Worm (Caenorhabditis elegans) whole organism, L1 larva: ENCODE results near the gene K10H10.9.

ENCODE experiments used
- C16A3.4 ChIP-seq: fragments of 150-350 bp; optimal IDR thresholded peaks from 2 replicates; lab custom pipeline; 2014; ENCODE audit warnings: missing biosample characterization, missing genetic modification characterization
- C34B4.2 ChIP-seq: sonication (generic microtip); optimal IDR thresholded peaks from 2 replicates; lab custom pipeline; 2017; ENCODE audit warnings: mild to moderate bottlenecking, missing genetic modification characterization, missing compliant biosample characterization
- F16B12.6 ChIP-seq: fragments of 150-350 bp; optimal IDR thresholded peaks from 2 replicates; lab custom pipeline; 2014; ENCODE audit warnings: missing biosample characterization, missing genetic modification characterization
- aha-1 ChIP-seq: fragments of 150-350 bp; optimal IDR thresholded peaks from 2 replicates; lab custom pipeline; 2014; ENCODE audit warnings: missing biosample characterization, missing genetic modification characterization
- aly-2 ChIP-seq: fragments of 150-350 bp; optimal IDR thresholded peaks from 2 replicates; lab custom pipeline; 2014; ENCODE audit warnings: missing biosample characterization, missing genetic modification characterization
- blmp-1 ChIP-seq: fragments of 150-350 bp; optimal IDR thresholded peaks from 2 replicates; lab custom pipeline; 2014; ENCODE audit warnings: missing biosample characterization, missing genetic modification characterization
- ceh-82 ChIP-seq, 3 experiments: fragments of 150-350 bp in 1 of 3; sonication (generic microtip) in 2 of 3; optimal IDR thresholded peaks; 2 replicates each; lab custom pipeline; 2014 to 2017; ENCODE audit warnings: missing biosample characterization in 3 of 3, missing genetic modification characterization in 3 of 3
- ceh-90 ChIP-seq: sonication (generic microtip); optimal IDR thresholded peaks from 2 replicates; lab custom pipeline; 2016; ENCODE audit warnings: missing genetic modification characterization, missing compliant biosample characterization
- ces-1 ChIP-seq: fragments of 150-350 bp; optimal IDR thresholded peaks from 2 replicates; lab custom pipeline; 2014; ENCODE audit warnings: missing biosample characterization, missing genetic modification reagents, missing genetic modification characterization
- dpl-1 ChIP-seq, 3 experiments: fragments of 150-350 bp in 2 of 3; sonication (generic microtip) in 1 of 3; optimal IDR thresholded peaks; 2 replicates each; lab custom pipeline; 2014 to 2017; ENCODE audit warnings: missing biosample characterization in 3 of 3, missing genetic modification characterization in 3 of 3, missing genetic modification reagents in 3 of 3
- efl-1 ChIP-seq, 4 experiments: fragments of 150-350 bp; optimal IDR thresholded peaks in 3 of 4; peaks in 1 of 4; 1 replicate in 1 of 4; 2 replicates in 3 of 4; lab custom pipeline; 2014; ENCODE audit warnings: missing biosample characterization in 2 of 4, missing genetic modification characterization in 2 of 4, missing genetic modification reagents in 2 of 4
- efl-3 ChIP-seq: fragments of 200-800 bp; sonication (Bioruptor generic); optimal IDR thresholded peaks from 2 replicates; lab custom pipeline; 2018; ENCODE audit warnings: mild to moderate bottlenecking, missing genetic modification characterization, missing compliant biosample characterization
- egl-13 ChIP-seq: sonication (generic microtip); optimal IDR thresholded peaks from 2 replicates; lab custom pipeline; 2016; ENCODE audit warnings: missing genotype, missing genetic modification reagents, missing genetic modification characterization, missing compliant biosample characterization
- elt-3 ChIP-seq, 6 experiments: fragments of 150-350 bp in 1 of 6; sonication (generic microtip); optimal IDR thresholded peaks; 2 replicates each; lab custom pipeline; 2017 to 2018; ENCODE audit warnings: missing biosample characterization in 6 of 6, missing genetic modification characterization in 6 of 6, inconsistent platforms in 1 of 6
- fkh-10 ChIP-seq: sonication (generic microtip); optimal IDR thresholded peaks from 2 replicates; lab custom pipeline; 2017; ENCODE audit warnings: missing biosample characterization, missing genetic modification reagents, missing genetic modification characterization
- fkh-8 ChIP-seq: sonication (generic microtip); optimal IDR thresholded peaks from 2 replicates; lab custom pipeline; 2016; ENCODE audit warnings: mild to moderate bottlenecking, missing genetic modification characterization, missing compliant biosample characterization
- fos-1 ChIP-seq: fragments of 150-350 bp; optimal IDR thresholded peaks from 2 replicates; lab custom pipeline; 2014; ENCODE audit warnings: missing biosample characterization, missing genetic modification characterization
- grh-1 ChIP-seq: fragments of 200-800 bp; sonication (Bioruptor generic); IDR thresholded peaks from 2 replicates; pipeline ENCODE4 v1.3.6; 2022; ENCODE audit warnings: missing genetic modification reagents, missing genetic modification characterization, missing compliant biosample characterization
- isw-1 ChIP-seq: fragments of 200-800 bp; sonication (Bioruptor generic); IDR thresholded peaks from 2 replicates; pipeline ENCODE4 v1.3.6; 2022; ENCODE audit warnings: missing genetic modification characterization, missing compliant biosample characterization
- lin-14 ChIP-seq: fragments of 200-800 bp; sonication (Bioruptor generic); optimal IDR thresholded peaks from 2 replicates; lab custom pipeline; 2018; ENCODE audit warnings: mild to moderate bottlenecking, missing genetic modification characterization, moderate library complexity, missing compliant biosample characterization
- lin-15B ChIP-seq: fragments of 150-350 bp; sonication (generic microtip); optimal IDR thresholded peaks from 3 replicates; lab custom pipeline; 2014; ENCODE audit warnings: missing biosample characterization, missing genetic modification characterization
- lin-35 ChIP-seq, 2 experiments: fragments of 150-350 bp; optimal IDR thresholded peaks; 2 replicates each; lab custom pipeline; 2014; ENCODE audit warnings: missing biosample characterization in 2 of 2, missing genetic modification characterization in 2 of 2, missing genetic modification reagents in 2 of 2
- lir-3 ChIP-seq: sonication (generic microtip); optimal IDR thresholded peaks from 2 replicates; lab custom pipeline; 2016; ENCODE audit warnings: mild to moderate bottlenecking, missing genetic modification characterization, moderate library complexity, missing compliant biosample characterization; ENCODE audit not compliant: poor library complexity
- lsy-2 ChIP-seq, 2 experiments: fragments of 150-350 bp; optimal IDR thresholded peaks; 2 replicates each; lab custom pipeline; 2014; ENCODE audit warnings: missing biosample characterization in 2 of 2, missing genetic modification characterization in 2 of 2
- nhr-20 ChIP-seq: sonication (generic microtip); optimal IDR thresholded peaks from 2 replicates; lab custom pipeline; 2016; ENCODE audit warnings: mild to moderate bottlenecking, missing genetic modification characterization, missing compliant biosample characterization
- nhr-237 ChIP-seq: fragments of 150-350 bp; optimal IDR thresholded peaks from 2 replicates; lab custom pipeline; 2014; ENCODE audit warnings: missing biosample characterization, missing genetic modification characterization
- nhr-28 ChIP-seq: fragments of 150-350 bp; optimal IDR thresholded peaks from 2 replicates; lab custom pipeline; 2014; ENCODE audit warnings: missing biosample characterization, missing genetic modification characterization
- nhr-47 ChIP-seq: sonication (generic microtip); optimal IDR thresholded peaks from 2 replicates; lab custom pipeline; 2016; ENCODE audit warnings: mild to moderate bottlenecking, missing genetic modification characterization, moderate library complexity, missing compliant biosample characterization
- nhr-71 ChIP-seq: sonication (generic microtip); optimal IDR thresholded peaks from 2 replicates; lab custom pipeline; 2016; ENCODE audit warnings: mild to moderate bottlenecking, missing genetic modification characterization, moderate library complexity, missing compliant biosample characterization
- nhr-85 ChIP-seq: sonication (generic microtip); peaks from one replicate; lab custom pipeline; 2016; ENCODE audit warnings: missing genetic modification characterization, inconsistent platforms, missing compliant biosample characterization
- nhr-90 ChIP-seq: sonication (generic microtip); optimal IDR thresholded peaks from 2 replicates; lab custom pipeline; 2016; ENCODE audit warnings: mild to moderate bottlenecking, missing genetic modification characterization, missing compliant biosample characterization; ENCODE audit not compliant: poor library complexity
- pax-3 ChIP-seq: fragments of 200-800 bp; sonication (Bioruptor generic); optimal IDR thresholded peaks from 2 replicates; lab custom pipeline; 2018; ENCODE audit warnings: mild to moderate bottlenecking, missing genetic modification characterization, moderate library complexity, missing compliant biosample characterization
- pqm-1 ChIP-seq: sonication (generic microtip); optimal IDR thresholded peaks from 3 replicates; lab custom pipeline; 2017; ENCODE audit warnings: missing biosample characterization, missing genetic modification characterization
- rnt-1 ChIP-seq: sonication (generic microtip); optimal IDR thresholded peaks from 2 replicates; lab custom pipeline; 2016; ENCODE audit warnings: mild to moderate bottlenecking, missing genetic modification characterization, moderate library complexity, missing compliant biosample characterization
- skn-1 ChIP-seq: fragments of 150-350 bp; optimal IDR thresholded peaks from 2 replicates; lab custom pipeline; 2014; ENCODE audit warnings: missing biosample characterization, missing genetic modification characterization
- snpc-4 ChIP-seq: fragments of 150-350 bp; optimal IDR thresholded peaks from 2 replicates; lab custom pipeline; 2014; ENCODE audit warnings: missing biosample characterization, missing genetic modification characterization
- snu-23 ChIP-seq: sonication (generic microtip); optimal IDR thresholded peaks from 2 replicates; lab custom pipeline; 2016; ENCODE audit warnings: missing genetic modification characterization, missing compliant biosample characterization
- sox-4 ChIP-seq: sonication (generic microtip); optimal IDR thresholded peaks from 2 replicates; lab custom pipeline; 2016; ENCODE audit warnings: missing genetic modification characterization, missing compliant biosample characterization
- sup-37 ChIP-seq: fragments of 200-800 bp; sonication (Bioruptor generic); optimal IDR thresholded peaks from 2 replicates; lab custom pipeline; 2018; ENCODE audit warnings: mild to moderate bottlenecking, missing genetic modification characterization, missing compliant biosample characterization
- swsn-7 ChIP-seq: sonication (generic microtip); optimal IDR thresholded peaks from 2 replicates; lab custom pipeline; 2016; ENCODE audit warnings: missing genetic modification characterization, missing compliant biosample characterization
- unc-86 ChIP-seq: sonication (generic microtip); optimal IDR thresholded peaks from 2 replicates; lab custom pipeline; 2016; ENCODE audit warnings: missing genetic modification characterization, missing compliant biosample characterization
- unc-98 ChIP-seq: fragments of 200-800 bp; sonication (Bioruptor generic); IDR thresholded peaks from 2 replicates; pipeline ENCODE4 v1.3.6; 2022; ENCODE audit warnings: missing genetic modification characterization, missing compliant biosample characterization
- xbp-1 ChIP-seq: sonication (generic microtip); optimal IDR thresholded peaks from 2 replicates; lab custom pipeline; 2016; ENCODE audit warnings: missing genetic modification characterization, missing compliant biosample characterization
- zip-4 ChIP-seq: fragments of 200-800 bp; sonication (Bioruptor generic); optimal IDR thresholded peaks from 2 replicates; lab custom pipeline; 2018; ENCODE audit warnings: mild to moderate bottlenecking, missing genetic modification characterization, moderate library complexity, missing compliant biosample characterization
- ztf-11 ChIP-seq, 2 experiments: sonication (generic microtip); optimal IDR thresholded peaks; 2 replicates each; lab custom pipeline; 2016 to 2017; ENCODE audit warnings: missing genetic modification characterization in 2 of 2, missing biosample characterization in 1 of 2, missing compliant biosample characterization in 1 of 2
- ztf-4 ChIP-seq: fragments of 150-350 bp; optimal IDR thresholded peaks from 2 replicates; lab custom pipeline; 2014; ENCODE audit warnings: missing biosample characterization, missing genetic modification characterization

K10H10.9 gene

DNA sequence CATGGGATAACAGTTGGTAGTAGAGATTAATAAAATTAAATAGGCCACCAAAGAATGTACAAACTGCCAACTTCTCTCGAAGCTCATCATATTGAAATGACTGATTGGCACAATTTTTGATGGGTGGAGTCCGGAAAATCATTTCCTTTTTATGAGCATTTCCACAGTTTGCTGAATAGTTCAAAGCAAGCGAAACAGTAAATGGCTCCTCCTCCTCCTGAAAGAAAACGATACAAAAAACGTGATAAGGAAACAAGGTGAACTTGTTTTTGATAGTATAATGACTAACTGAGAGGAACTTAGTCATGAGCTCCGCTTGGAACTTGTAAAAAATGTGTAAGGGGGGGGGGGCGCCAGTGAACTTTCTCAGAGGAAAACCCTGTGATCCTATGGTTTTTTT lies at the start of gene K10H10.9:
Gene K10H10.9 (minus strand): TSS at position 101 of the 400 bp plus-strand sequence.
- TF ChIP-seq nhr-237 (tag; lab: Kevin White, UChicago) (no peak), F16B12.6 (tag; lab: Kevin White, UChicago) (no peak), pqm-1 (tag; lab: Kevin White, UChicago) (no peak), lin-15B (no peak), snpc-4 (tag; lab: Kevin White, UChicago) (no peak), C34B4.2 (tag; lab: Kevin White, UChicago) (no peak), ces-1 (GFP tag; lab: Kevin White, UChicago) (no peak), grh-1 (GFP tag; lab: Robert Waterston, UW) (no peak), ceh-82 (tag; optimal IDR thresholded peaks at IDR 0.05; lab: Kevin White, UChicago) (no peak), nhr-28 (no peak), aly-2 (tag; lab: Kevin White, UChicago) (no peak), aha-1 (tag; lab: Kevin White, UChicago) (no peak), nhr-47 (no peak), dpl-1 (GFP tag; optimal IDR thresholded peaks at IDR 0.05; lab: Kevin White, UChicago) (no peak), skn-1 (tag; lab: Kevin White, UChicago) (no peak), fkh-8 (tag; lab: Kevin White, UChicago) (no peak)

- TF ChIP-seq lin-14 (GFP tag; lab: Kevin White, UChicago) (peak; percentile 21), lsy-2 (tag; optimal IDR thresholded peaks at IDR 0.05; lab: Kevin White, UChicago) (peak; percentile 78 to 95), efl-1 (optimal IDR thresholded peaks at IDR 0.05; lab: Kevin White, UChicago) (peak; percentile 31 to 45), efl-1 (GFP tag; optimal IDR thresholded peaks at IDR 0.05 in 1 of 2; lab: Kevin White, UChicago) (peak in 1 of 2 experiments; percentile 91), lin-35 (GFP tag; optimal IDR thresholded peaks at IDR 0.05; lab: Kevin White, UChicago) (peak in 1 of 2 experiments; percentile 31), snu-23 (GFP tag; lab: Kevin White, UChicago) (peak; percentile 8), nhr-90 (peak; percentile 6), nhr-85 (tag; lab: Kevin White, UChicago) (peak; percentile 44), nhr-71 (tag; lab: Kevin White, UChicago) (peak; percentile 43), ztf-11 (tag; optimal IDR thresholded peaks at IDR 0.05; lab: Kevin White, UChicago) (peak in 1 of 2 experiments; percentile 14), C16A3.4 (tag; lab: Kevin White, UChicago) (peak; percentile 6), isw-1 (GFP tag; lab: Robert Waterston, UW) (peak; percentile 21; the same call in 1 of the 2 replicates), lir-3 (tag; lab: Kevin White, UChicago) (peak; percentile 47), dpl-1 (GFP tag; optimal IDR thresholded peaks at IDR 0.05; lab: Kevin White, UChicago) (peak in 1 of 3 experiments; percentile 38), nhr-47 (peak; percentile 34), F16B12.6 (tag; lab: Kevin White, UChicago) (peak; percentile 57), rnt-1 (peak; percentile 26)
These were observed 49.0 kb upstream of the K10H10.9 start for ce11 chrII:14563766-14564370.

DNA sequence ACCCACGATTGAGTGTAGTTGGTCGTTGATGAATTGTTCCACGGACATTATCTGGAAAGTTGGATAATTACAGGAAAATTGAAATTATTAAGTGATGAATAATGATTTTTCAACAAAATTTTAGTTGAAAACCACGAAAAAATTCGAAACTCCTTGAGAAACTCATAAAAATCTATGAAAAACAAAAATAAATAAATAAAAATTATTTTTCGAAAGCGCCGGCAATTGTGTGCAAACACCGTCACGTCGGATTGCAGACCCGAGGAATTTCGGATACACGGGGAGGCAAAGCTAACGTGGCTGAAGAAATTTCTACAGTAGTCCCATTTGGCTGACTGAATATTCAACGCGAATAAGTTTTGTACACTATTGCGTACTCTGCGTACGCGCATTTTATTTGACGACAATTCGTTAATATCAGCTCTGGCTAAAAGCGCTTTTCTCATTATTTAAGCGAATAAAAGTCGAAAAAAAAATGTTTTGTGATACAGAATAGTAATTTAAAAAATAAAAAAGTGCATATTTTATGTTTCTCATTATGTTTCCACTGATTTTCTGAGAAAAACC lies 46.7 kb upstream of the K10H10.9 start, which contains the start of gene mog-4:
Gene mog-4 (minus strand): TSS at position 51 of the 567 bp plus-strand sequence.
- peak; percentile 97 for TF ChIP-seq nhr-20 (tag; lab: Kevin White, UChicago)
- peak; percentile 54 for TF ChIP-seq C34B4.2 (tag; lab: Kevin White, UChicago)
- TF ChIP-seq xbp-1 = peak; percentile 96
- peak; percentile 96 for TF ChIP-seq egl-13 (tag; lab: Kevin White, UChicago)
- peak; percentile 83 for TF ChIP-seq sup-37 (GFP tag; lab: Kevin White, UChicago)
- TF ChIP-seq swsn-7 (tag; lab: Kevin White, UChicago) = peak; percentile 97
- TF ChIP-seq grh-1 (GFP tag; lab: Robert Waterston, UW) = peak; percentile 99
- TF ChIP-seq lin-14 (GFP tag; lab: Kevin White, UChicago) = peak; percentile 97
- TF ChIP-seq zip-4 (GFP tag; lab: Kevin White, UChicago) = peak; percentile 85
- peak; percentile 49 for TF ChIP-seq blmp-1
- TF ChIP-seq sox-4 (tag; lab: Kevin White, UChicago) = peak; percentile 93
- peak; percentile 63 for TF ChIP-seq ztf-4
- TF ChIP-seq ceh-82 (tag; optimal IDR thresholded peaks at IDR 0.05; lab: Kevin White, UChicago) = peak; percentile 61 to 74 (median 63)
- peak; percentile 98 for TF ChIP-seq nhr-90
- peak; percentile 100 for TF ChIP-seq unc-98 (GFP tag; lab: Robert Waterston, UW)
- TF ChIP-seq fos-1 (tag; lab: Kevin White, UChicago) = peak; percentile 26
- TF ChIP-seq unc-86 (tag; lab: Kevin White, UChicago) = peak; percentile 97
- TF ChIP-seq snu-23 (GFP tag; lab: Kevin White, UChicago) = peak; percentile 98
- TF ChIP-seq fkh-10 (GFP tag; lab: Kevin White, UChicago) = peak; percentile 65
- peak; percentile 73 for TF ChIP-seq efl-3 (GFP tag; lab: Kevin White, UChicago)
- TF ChIP-seq elt-3 (tag; optimal IDR thresholded peaks at IDR 0.05; lab: Kevin White, UChicago) = peak in 2 of 6 experiments; percentile 66 to 68
- peak; percentile 82 for TF ChIP-seq ceh-90
- peak; percentile 98 for TF ChIP-seq pax-3 (tag; lab: Kevin White, UChicago)
